Worm (Caenorhabditis elegans) whole organism, L4/young adult: ENCODE measurements around the gene egl-26.

Experiments
- dao-5 ChIP-seq: sonication (generic microtip); optimal IDR thresholded peaks from 2 replicates; lab custom pipeline; 2016; ENCODE audit warnings: missing genotype, missing genetic modification characterization, moderate library complexity, missing compliant biosample characterization
- him-1 ChIP-seq: sonication (generic microtip); optimal IDR thresholded peaks from 2 replicates; lab custom pipeline; 2016; ENCODE audit warnings: missing genotype, missing genetic modification reagents, missing genetic modification characterization, missing compliant biosample characterization

DNA sequence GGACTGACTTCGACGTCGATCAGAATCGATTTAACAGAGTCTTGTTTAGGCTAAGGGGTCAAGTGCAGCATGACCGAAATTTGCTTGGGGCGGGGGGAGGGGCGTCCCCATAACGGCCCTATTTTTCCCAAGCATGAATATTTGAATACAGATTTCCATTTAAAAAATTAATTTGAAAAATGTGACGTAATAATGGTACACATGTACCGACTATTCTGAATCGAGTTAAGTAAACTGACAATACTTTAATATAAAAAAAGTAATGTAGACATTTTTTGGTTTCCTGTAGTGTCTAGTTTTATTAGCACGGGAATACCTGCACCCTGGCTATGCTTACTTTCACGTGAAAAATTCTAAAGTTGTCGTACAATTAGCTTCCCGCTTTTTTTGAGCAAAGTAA, 17.3 kb downstream of the egl-26 start:
- TF ChIP-seq him-1 (no peak), dao-5 (tag; lab: Kevin White, UChicago) (no peak)
